Fruit fly (Drosophila melanogaster) whole organism, embryonic: ENCODE measurements around the gene shd.
A peak's percentile ranks its signal among the peaks of the same experiment; 100 is the strongest.

ENCODE experiments used
- ATbp ChIP-seq: fragments of 200-800 bp; sonication (Bioruptor generic); optimal IDR thresholded peaks from 2 replicates; lab custom pipeline; 2017; ENCODE audit warnings: missing biosample characterization, mild to moderate bottlenecking, missing genetic modification characterization, missing genetic modification reagents
- Atf-2 ChIP-seq: fragments of 200-800 bp; sonication (Bioruptor generic); optimal IDR thresholded peaks from 2 replicates; lab custom pipeline; 2016; ENCODE audit warnings: missing biosample characterization, missing genetic modification characterization
- Awh ChIP-seq: fragments of 200-800 bp; sonication (Bioruptor generic); IDR thresholded peaks from 2 replicates; pipeline ENCODE4, ENCODE4 v1.3.6; 2022; ENCODE audit warnings: missing biosample characterization, missing genetic modification characterization
- Bdp1 ChIP-seq: fragments of 200-800 bp; sonication (Bioruptor generic); optimal IDR thresholded peaks from 3 replicates; lab custom pipeline; 2016; ENCODE audit warnings: missing biosample characterization, missing genetic modification characterization
- C15 ChIP-seq: fragments of 200-800 bp; sonication (Bioruptor generic); IDR thresholded peaks from 3 replicates; pipeline ENCODE4 v1.3.6; 2022; ENCODE audit warnings: missing biosample characterization, missing genetic modification characterization
- CG11504 ChIP-seq: fragments of 200-800 bp; sonication (Bioruptor generic); optimal IDR thresholded peaks from 3 replicates; lab custom pipeline; 2019; ENCODE audit warnings: missing biosample characterization, mild to moderate bottlenecking, missing genetic modification characterization, moderate library complexity
- CG12659 ChIP-seq: fragments of 200-800 bp; sonication (Bioruptor generic); optimal IDR thresholded peaks from 3 replicates; lab custom pipeline; 2017; ENCODE audit warnings: mild to moderate bottlenecking, missing biosample characterization, missing genetic modification reagents, missing genetic modification characterization
- CG13123 ChIP-seq: fragments of 200-800 bp; sonication (Bioruptor generic); optimal IDR thresholded peaks from 2 replicates; lab custom pipeline; 2016; ENCODE audit warnings: missing biosample characterization, missing genetic modification characterization
- CG14710 ChIP-seq: fragments of 200-800 bp; sonication (Bioruptor generic); optimal IDR thresholded peaks from 3 replicates; lab custom pipeline; 2019; ENCODE audit warnings: missing biosample characterization, mild to moderate bottlenecking, missing genetic modification characterization, moderate library complexity
- CG17361 ChIP-seq: fragments of 200-800 bp; sonication (Bioruptor generic); IDR thresholded peaks from 3 replicates; pipeline ENCODE4 v1.3.6; 2022; ENCODE audit warnings: missing biosample characterization, missing genetic modification characterization
- CG18262 ChIP-seq: fragments of 200-800 bp; optimal IDR thresholded peaks from 3 replicates; lab custom pipeline; 2019; ENCODE audit warnings: missing biosample characterization, mild to moderate bottlenecking, missing genetic modification characterization, moderate library complexity
- CG18599 ChIP-seq: fragments of 200-800 bp; sonication (Bioruptor generic); optimal IDR thresholded peaks from 3 replicates; lab custom pipeline; 2017; ENCODE audit warnings: missing biosample characterization, missing genetic modification characterization, mild to moderate bottlenecking, moderate library complexity, missing genetic modification reagents
- CG18764 ChIP-seq: fragments of 200-800 bp; sonication (Bioruptor generic); optimal IDR thresholded peaks from 3 replicates; lab custom pipeline; 2016; ENCODE audit warnings: missing biosample characterization, missing genetic modification characterization
- CG2712 ChIP-seq: fragments of 200-800 bp; optimal IDR thresholded peaks from 3 replicates; lab custom pipeline; 2019; ENCODE audit warnings: missing biosample characterization, mild to moderate bottlenecking, missing genetic modification characterization, moderate library complexity
- CG2875 ChIP-seq: fragments of 200-800 bp; sonication (Bioruptor generic); optimal IDR thresholded peaks from 2 replicates; lab custom pipeline; 2017; ENCODE audit warnings: missing biosample characterization, mild to moderate bottlenecking, missing genetic modification characterization, missing genetic modification reagents
- CG31441 ChIP-seq: fragments of 200-800 bp; sonication (Bioruptor generic); IDR thresholded peaks from 2 replicates; pipeline ENCODE4 v1.3.6; 2022; ENCODE audit warnings: missing biosample characterization, missing genetic modification characterization
- CG6854 ChIP-seq: fragments of 200-800 bp; sonication (Bioruptor generic); optimal IDR thresholded peaks from 3 replicates; lab custom pipeline; 2017; ENCODE audit warnings: missing biosample characterization, mild to moderate bottlenecking, missing genetic modification characterization
- CG7839 ChIP-seq: fragments of 200-800 bp; sonication (Bioruptor generic); optimal IDR thresholded peaks from 3 replicates; lab custom pipeline; 2018; ENCODE audit warnings: missing biosample characterization, mild to moderate bottlenecking, missing genetic modification characterization, moderate library complexity
- CG8924 ChIP-seq: fragments of 200-800 bp; optimal IDR thresholded peaks from 3 replicates; lab custom pipeline; 2019; ENCODE audit warnings: missing biosample characterization, mild to moderate bottlenecking, missing genetic modification characterization, moderate library complexity
- CG9437 ChIP-seq: fragments of 200-800 bp; sonication (Bioruptor generic); optimal IDR thresholded peaks from 2 replicates; lab custom pipeline; 2018; ENCODE audit warnings: missing biosample characterization, mild to moderate bottlenecking, missing genetic modification characterization
- D19A ChIP-seq: fragments of 200-800 bp; optimal IDR thresholded peaks from 3 replicates; lab custom pipeline; 2019; ENCODE audit warnings: missing biosample characterization, mild to moderate bottlenecking, missing genetic modification characterization, moderate library complexity
- Dll ChIP-seq: fragments of 200-800 bp; sonication (Bioruptor generic); IDR thresholded peaks from 4 replicates; pipeline ENCODE4 v1.3.6; 2022; ENCODE audit warnings: missing biosample characterization, missing genetic modification characterization; ENCODE audit not compliant: partially characterized antibody
- Gsc ChIP-seq: fragments of 200-800 bp; sonication (Bioruptor generic); IDR thresholded peaks from 2 replicates; pipeline ENCODE4 v1.3.6; 2022; ENCODE audit warnings: missing biosample characterization, missing genetic modification characterization
- Hey ChIP-seq: fragments of 200-800 bp; sonication (Bioruptor generic); optimal IDR thresholded peaks from 3 replicates; lab custom pipeline; 2018; ENCODE audit warnings: missing biosample characterization, mild to moderate bottlenecking, missing genetic modification characterization
- Hr3 ChIP-seq: fragments of 200-800 bp; sonication (Bioruptor generic); optimal IDR thresholded peaks from 3 replicates; lab custom pipeline; 2016; ENCODE audit warnings: missing biosample characterization, missing genetic modification characterization
- Meics ChIP-seq: fragments of 200-800 bp; sonication (Bioruptor generic); optimal IDR thresholded peaks from 2 replicates; lab custom pipeline; 2017; ENCODE audit warnings: missing biosample characterization, mild to moderate bottlenecking, missing genetic modification characterization
- Poxn ChIP-seq: fragments of 200-800 bp; sonication (Bioruptor generic); IDR thresholded peaks from 2 replicates; pipeline ENCODE4 v1.3.6; 2022; ENCODE audit warnings: missing biosample characterization, missing genetic modification characterization
- Sox100B ChIP-seq: fragments of 200-800 bp; sonication (Bioruptor generic); optimal IDR thresholded peaks from 3 replicates; lab custom pipeline; 2018; ENCODE audit warnings: missing biosample characterization, mild to moderate bottlenecking, missing genetic modification characterization
- ato ChIP-seq: fragments of 200-800 bp; sonication (Bioruptor generic); IDR thresholded peaks from 2 replicates; pipeline ENCODE4 v1.3.6; 2022; ENCODE audit warnings: missing biosample characterization, missing genetic modification characterization; ENCODE audit not compliant: partially characterized antibody
- cato ChIP-seq: fragments of 200-800 bp; sonication (Bioruptor generic); optimal IDR thresholded peaks from 2 replicates; lab custom pipeline; 2016; ENCODE audit warnings: missing biosample characterization, missing genetic modification characterization, borderline replicate concordance
- crol ChIP-seq: fragments of 200-800 bp; sonication (Bioruptor generic); IDR thresholded peaks from 2 replicates; pipeline ENCODE4 v1.3.6; 2022; ENCODE audit warnings: missing biosample characterization, missing genetic modification characterization
- dmrt99B ChIP-seq: fragments of 200-800 bp; sonication (Bioruptor generic); optimal IDR thresholded peaks from 2 replicates; lab custom pipeline; 2018; ENCODE audit warnings: missing biosample characterization, mild to moderate bottlenecking, missing genetic modification characterization, moderate library complexity
- en ChIP-seq: fragments of 200-800 bp; sonication (Bioruptor generic); optimal IDR thresholded peaks from 2 replicates; lab custom pipeline; 2016; ENCODE audit warnings: missing biosample characterization, missing genetic modification characterization
- ewg ChIP-seq: fragments of 200-800 bp; sonication (Bioruptor generic); optimal IDR thresholded peaks from 3 replicates; lab custom pipeline; 2017; ENCODE audit warnings: mild to moderate bottlenecking, missing biosample characterization, missing genetic modification reagents, missing genetic modification characterization
- fd102C ChIP-seq: fragments of 200-800 bp; sonication (Bioruptor generic); optimal IDR thresholded peaks from 2 replicates; lab custom pipeline; 2018; ENCODE audit warnings: missing biosample characterization, mild to moderate bottlenecking, missing genetic modification characterization, moderate library complexity
- gem ChIP-seq: fragments of 200-800 bp; sonication (Bioruptor generic); optimal IDR thresholded peaks from 2 replicates; lab custom pipeline; 2019; ENCODE audit warnings: missing biosample characterization, mild to moderate bottlenecking, missing genetic modification characterization, moderate library complexity
- hb ChIP-seq: fragments of 200-800 bp; sonication (Bioruptor generic); IDR thresholded peaks from 3 replicates; pipeline ENCODE4 v1.3.6; 2022; ENCODE audit warnings: missing biosample characterization, missing genetic modification characterization; ENCODE audit not compliant: partially characterized antibody
- lilli ChIP-seq: fragments of 200-800 bp; sonication (Bioruptor generic); optimal IDR thresholded peaks from 3 replicates; lab custom pipeline; 2016; ENCODE audit warnings: missing biosample characterization, missing genetic modification characterization
- nmo ChIP-seq: fragments of 200-800 bp; sonication (Bioruptor generic); optimal IDR thresholded peaks from 2 replicates; lab custom pipeline; 2018; ENCODE audit warnings: missing biosample characterization, mild to moderate bottlenecking, missing genetic modification characterization, moderate library complexity
- oc ChIP-seq: fragments of 200-800 bp; sonication (Bioruptor generic); optimal IDR thresholded peaks from 2 replicates; lab custom pipeline; 2018; ENCODE audit warnings: missing biosample characterization, mild to moderate bottlenecking, missing genetic modification characterization, moderate library complexity
- org-1 ChIP-seq: fragments of 200-800 bp; sonication (Bioruptor generic); optimal IDR thresholded peaks from 2 replicates; lab custom pipeline; 2017; ENCODE audit warnings: missing biosample characterization, missing genetic modification characterization
- row ChIP-seq: fragments of 200-800 bp; sonication (Bioruptor generic); IDR thresholded peaks from 3 replicates; pipeline ENCODE4 v1.3.6; 2022; ENCODE audit warnings: missing biosample characterization, missing genetic modification characterization
- run ChIP-seq: fragments of 200-800 bp; sonication (Bioruptor generic); optimal IDR thresholded peaks from 3 replicates; lab custom pipeline; 2018; ENCODE audit warnings: missing biosample characterization, mild to moderate bottlenecking, missing genetic modification characterization
- ttk ChIP-seq: fragments of 200-800 bp; sonication (Bioruptor generic); IDR thresholded peaks from 2 replicates; pipeline ENCODE4 v2.1.2; 2022; ENCODE audit warnings: missing biosample characterization, missing genetic modification characterization
- zfh1 ChIP-seq: fragments of 200-800 bp; sonication (Bioruptor generic); IDR thresholded peaks from 3 replicates; pipeline ENCODE4 v1.3.6; 2022; ENCODE audit warnings: missing biosample characterization, missing genetic modification characterization

The shd gene

dm6 chr3L:14569620-14570537, 44.4 kb upstream of the shd start:
- TF ChIP-seq Hey (tag; lab: Kevin White, UChicago) (peak; percentile 97), CG12659 (no peak), crol (peak; percentile 62), CG31441 (0 out of 2 replicates have a peak, but pooled peaks have one; percentile 33), CG11504 (tag; lab: Kevin White, UChicago) (peak; percentile 33), CG17361 (GFP tag; lab: Robert Waterston, UW) (peak; percentile 38; the same call in 1 of the 3 replicates), gem (tag; lab: Kevin White, UChicago) (peak; percentile 26), CG2875 (no peak), fd102C (GFP tag; lab: Kevin White, UChicago) (no peak), ATbp (GFP tag; lab: Kevin White, UChicago) (peak; percentile 6), ato (GFP tag; lab: Robert Waterston, UW) (no peak), nmo (GFP tag; lab: Kevin White, UChicago) (peak; percentile 2), hb (no peak), ttk (GFP tag; lab: Robert Waterston, UW) (0 out of 2 replicates have a peak, but pooled peaks have one; percentile 17), dmrt99B (peak; percentile 30), row (GFP tag; lab: Robert Waterston, UW) (peak; percentile 22; the same call in 1 of the 3 replicates), ewg (GFP tag; lab: Kevin White, UChicago) (no peak), CG8924 (tag; lab: Kevin White, UChicago) (no peak), D19A (tag; lab: Kevin White, UChicago) (peak; percentile 95), run (peak; percentile 18), CG9437 (GFP tag; lab: Kevin White, UChicago) (no peak), CG18764 (GFP tag; lab: Kevin White, UChicago) (no peak), en (GFP tag; lab: Kevin White, UChicago) (no peak), cato (GFP tag; lab: Kevin White, UChicago) (no peak), C15 (GFP tag; lab: Robert Waterston, UW) (no peak), CG7839 (tag; lab: Kevin White, UChicago) (no peak), Dll (GFP tag; lab: Robert Waterston, UW) (no peak), Meics (GFP tag; lab: Kevin White, UChicago) (no peak), CG6854 (GFP tag; lab: Kevin White, UChicago) (no peak), CG18262 (peak; percentile 13), Hr3 (GFP tag; lab: Kevin White, UChicago) (no peak), Awh (GFP tag; lab: Robert Waterston, UW) (no peak), Poxn (no peak), Gsc (GFP tag; lab: Robert Waterston, UW) (no peak), Sox100B (GFP tag; lab: Kevin White, UChicago) (peak; percentile 1), Atf-2 (GFP tag; lab: Kevin White, UChicago) (no peak), CG2712 (peak; percentile 30), CG18599 (GFP tag; lab: Kevin White, UChicago) (no peak), Bdp1 (GFP tag; lab: Kevin White, UChicago) (no peak), lilli (no peak), org-1 (GFP tag; lab: Kevin White, UChicago) (no peak), zfh1 (GFP tag; lab: Robert Waterston, UW) (no peak), CG14710 (tag; lab: Kevin White, UChicago) (peak; percentile 7), oc (tag; lab: Kevin White, UChicago) (peak; percentile 7), CG13123 (GFP tag; lab: Kevin White, UChicago) (no peak)
